Worm (Caenorhabditis elegans) whole organism, young adult: Measurements from ENCODE around the gene hap-1.

Source experiments
- C17E4.6 ChIP-seq: fragments of 200-800 bp; sonication (Bioruptor generic); IDR thresholded peaks from 2 replicates; pipeline ENCODE4 v1.3.6; 2022; ENCODE audit warnings: missing genetic modification reagents, missing genetic modification characterization, missing compliant biosample characterization
- F33H1.4 ChIP-seq: fragments of 200-800 bp; sonication (Bioruptor generic); IDR thresholded peaks from 2 replicates; pipeline ENCODE4 v1.3.6; 2022; ENCODE audit warnings: missing genetic modification reagents, missing genetic modification characterization, missing compliant biosample characterization
- ama-1 ChIP-seq, 3 experiments: fragments of 150-350 bp in 1 of 3; sonication (generic microtip) in 2 of 3; optimal IDR thresholded peaks; 2 replicates each; lab custom pipeline; 2014 to 2018; ENCODE audit warnings: missing biosample characterization in 2 of 3, missing genetic modification characterization in 2 of 3, missing genetic modification reagents in 2 of 3
- atf-7 ChIP-seq: sonication (generic microtip); optimal IDR thresholded peaks from 2 replicates; lab custom pipeline; 2017; ENCODE audit warnings: mild to moderate bottlenecking, missing genetic modification characterization, missing compliant biosample characterization
- cebp-2 ChIP-seq: fragments of 200-800 bp; sonication (Bioruptor generic); IDR thresholded peaks from 2 replicates; pipeline ENCODE4 v1.3.6; 2022; ENCODE audit warnings: missing genetic modification characterization, missing compliant biosample characterization
- efl-1 ChIP-seq: fragments of 150-350 bp; optimal IDR thresholded peaks from 2 replicates; lab custom pipeline; 2014; ENCODE audit warnings: missing biosample characterization, missing genetic modification reagents, missing genetic modification characterization
- ekl-4 ChIP-seq: fragments of 200-800 bp; sonication (Bioruptor generic); IDR thresholded peaks from 2 replicates; pipeline ENCODE4 v1.3.6; 2022; ENCODE audit warnings: missing genetic modification reagents, missing genetic modification characterization, missing compliant biosample characterization
- let-526 ChIP-seq: fragments of 200-800 bp; sonication (Bioruptor generic); IDR thresholded peaks from 2 replicates; pipeline ENCODE4 v1.3.6; 2022; ENCODE audit warnings: missing genetic modification reagents, missing genetic modification characterization, missing compliant biosample characterization
- pha-4 ChIP-seq: fragments of 150-350 bp; sonication (generic microtip); optimal IDR thresholded peaks from 2 replicates; lab custom pipeline; 2014; ENCODE audit warnings: missing biosample characterization, missing genetic modification reagents, missing genetic modification characterization
- snpc-4 ChIP-seq, 5 experiments: fragments of 150-350 bp in 1 of 5; sonication (generic microtip) in 4 of 5; optimal IDR thresholded peaks; 2 replicates each; lab custom pipeline; 2014 to 2018; ENCODE audit warnings: missing genetic modification characterization in 5 of 5, missing biosample characterization in 3 of 5, antibody characterized with exemption in 2 of 5, mild to moderate bottlenecking in 2 of 5, missing compliant biosample characterization in 2 of 5, missing genotype in 2 of 5, moderate library complexity in 2 of 5, missing genetic modification reagents in 1 of 5
- unc-62 ChIP-seq: fragments of 150-350 bp; optimal IDR thresholded peaks from 2 replicates; lab custom pipeline; 2014; ENCODE audit warnings: missing biosample characterization, missing genetic modification reagents, missing genetic modification characterization
- ztf-6 ChIP-seq: fragments of 200-800 bp; sonication (Bioruptor generic); IDR thresholded peaks from 2 replicates; pipeline ENCODE4 v1.3.6; 2022; ENCODE audit warnings: missing genetic modification reagents, missing genetic modification characterization, missing compliant biosample characterization

DNA sequence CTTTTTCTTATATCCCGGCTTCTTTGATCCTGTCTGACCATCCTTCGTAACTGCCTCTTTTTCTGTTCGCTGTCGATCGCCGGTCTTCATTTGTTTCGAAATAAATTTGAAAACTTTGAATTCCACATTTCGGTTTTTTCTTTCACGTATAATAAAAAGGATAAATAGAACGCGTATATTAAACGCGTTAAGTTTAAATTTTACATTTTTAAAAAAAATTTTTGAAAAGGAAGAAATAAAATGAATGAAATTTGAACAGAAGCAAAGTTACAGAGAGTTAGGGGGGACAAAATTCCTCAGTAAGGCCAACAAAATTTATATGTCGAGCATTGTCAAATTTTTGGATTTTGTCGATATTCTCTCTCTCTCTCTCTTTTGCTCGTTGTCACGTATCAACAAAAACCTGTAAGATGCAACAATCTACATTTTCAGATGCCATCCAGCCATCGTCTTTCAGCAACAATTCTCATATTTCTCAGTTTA is 38.1 kb downstream of the hap-1 start, which contains the start of the genes T15B12.2 and F52C9.5:
- TF ChIP-seq snpc-4 (GFP tag; optimal IDR thresholded peaks at IDR 0.05; lab: Kevin White, UChicago) (no peak), snpc-4 (tag; optimal IDR thresholded peaks at IDR 0.05; lab: Kevin White, UChicago) (no peak), ekl-4 (GFP tag; lab: Robert Waterston, UW) (no peak), unc-62 (GFP tag; lab: Kevin White, UChicago) (no peak), cebp-2 (no peak), pha-4 (tag; lab: Kevin White, UChicago) (no peak), let-526 (no peak), ztf-6 (no peak), ama-1 (optimal IDR thresholded peaks at IDR 0.05; lab: Kevin White, UChicago) (no peak), ama-1 (GFP tag; optimal IDR thresholded peaks at IDR 0.05; lab: Kevin White, UChicago) (no peak), atf-7 (tag; lab: Kevin White, UChicago) (no peak), C17E4.6 (no peak), efl-1 (GFP tag; lab: Kevin White, UChicago) (no peak), F33H1.4 (GFP tag; lab: Robert Waterston, UW) (no peak)
